Worm (Caenorhabditis elegans) whole organism, dauer: ENCODE data around the gene golg-2.

Source experiments
- unc-62 ChIP-seq: sonication (generic microtip); optimal IDR thresholded peaks from 2 replicates; lab custom pipeline; 2017; ENCODE audit warnings: missing biosample characterization, missing genetic modification reagents, missing genetic modification characterization

Gene golg-2

ce11 chrII:5050776-5051175 is 10.9 kb upstream of the golg-2 start:
- TF ChIP-seq unc-62, result no peak

ce11 chrII:5049865-5050342 is 10.0 kb upstream of the golg-2 start, which contains the start of gene F33G12.6:
F33G12.6 (plus strand) TSS chrII:5049915.
- TF ChIP-seq unc-62, result no peak

ce11 chrII:5049249-5049648 is 9.4 kb upstream of the golg-2 start:
- TF ChIP-seq unc-62, result no peak

- no peak for TF ChIP-seq unc-62
Observed at ce11 chrII:5048185-5048795, 8.4 kb upstream of the golg-2 start.

ce11 chrII:5047279-5047678 is 7.4 kb upstream of the golg-2 start:
- TF ChIP-seq unc-62, result no peak

- no peak for TF ChIP-seq unc-62
Observed at ce11 chrII:5046209-5047200, 6.6 kb upstream of the golg-2 start.

ce11 chrII:5042381-5042930 is 2.6 kb upstream of the golg-2 start:
- no peak for TF ChIP-seq unc-62

- no peak for TF ChIP-seq unc-62
Observed at ce11 chrII:5040631-5041156, 803 bp upstream of the golg-2 start, which contains the start of gene F33G12.7. F33G12.7 (minus strand) TSS chrII:5040681.

- TF ChIP-seq unc-62, result no peak
Observed at ce11 chrII:5036128-5036527, 3.8 kb downstream of the golg-2 start, which contains the start of gene lrr-1. lrr-1 (minus strand) TSS chrII:5036439.

ce11 chrII:5033935-5034334 is 6.0 kb downstream of the golg-2 start, which contains the start of gene F33G12.3:
F33G12.3 (minus strand) TSS chrII:5034035.
- no peak for TF ChIP-seq unc-62

- no peak for TF ChIP-seq unc-62
Observed at ce11 chrII:5032669-5033068, 7.2 kb downstream of the golg-2 start.

ce11 chrII:5031612-5032011 is 8.3 kb downstream of the golg-2 start, which contains the start of gene wdr-83:
wdr-83 (minus strand) TSS chrII:5031712.
- TF ChIP-seq unc-62, result no peak

ce11 chrII:5027952-5028351 is 11.9 kb downstream of the golg-2 start:
- TF ChIP-seq unc-62, result no peak

ce11 chrII:5022381-5022855 is 17.5 kb downstream of the golg-2 start, which contains the start of the genes nsy-1 and F59A6.13:
nsy-1 (plus strand) TSS chrII:5022757.
F59A6.13 (plus strand) TSS chrII:5022805.
- no peak for TF ChIP-seq unc-62

- TF ChIP-seq unc-62, result no peak
Observed at ce11 chrII:5021518-5021917, 18.4 kb downstream of the golg-2 start.

- TF ChIP-seq unc-62, result no peak
Observed at ce11 chrII:5020513-5021081, 19.3 kb downstream of the golg-2 start.
